Fruit fly (Drosophila melanogaster) whole organism: ENCODE measurements around the gene CG9008.

Source experiments
- EcR ChIP-seq, 2 experiments: fragments of >200 bp; optimal IDR thresholded peaks; 2 replicates each; lab custom pipeline; 2017; ENCODE audit warnings: missing biosample characterization in 2 of 2, missing genetic modification characterization in 2 of 2, missing genetic modification reagents in 2 of 2
- pan ChIP-seq: fragments of >200 bp; optimal IDR thresholded peaks from 2 replicates; lab custom pipeline; 2017
- psq ChIP-seq: fragments of >200 bp; optimal IDR thresholded peaks from 2 replicates; lab custom pipeline; 2017

dm6 chr2L:13813156-13813555 lies 33.2 kb upstream of the CG9008 start, which contains the start of gene CG16888:
- TF ChIP-seq EcR (GFP tag; optimal IDR thresholded peaks at IDR 0.05; lab: Kevin White, UChicago) (no peak), pan (lab: Kevin White, UChicago) (no peak), psq (no peak)
